Fruit fly (Drosophila melanogaster) whole organism, embryonic: Measurements from ENCODE around the gene Ptpmeg2.

Experiments used
- Aef1 ChIP-seq: fragments of 200-800 bp; sonication (Bioruptor generic); IDR thresholded peaks from 3 replicates; pipeline ENCODE4 v1.3.6; 2022; ENCODE audit warnings: missing biosample characterization, missing genetic modification characterization
- CG10565 ChIP-seq: fragments of 200-800 bp; sonication (Bioruptor generic); optimal IDR thresholded peaks from 3 replicates; lab custom pipeline; 2016; ENCODE audit warnings: missing biosample characterization, mild to moderate bottlenecking, missing genetic modification characterization
- CG11093 ChIP-seq: fragments of 200-800 bp; sonication (Bioruptor generic); IDR thresholded peaks from 3 replicates; pipeline ENCODE4 v1.3.6; 2022; ENCODE audit warnings: missing biosample characterization, missing genetic modification characterization
- CG11247 ChIP-seq: fragments of 200-800 bp; sonication (Bioruptor generic); IDR thresholded peaks from 2 replicates; pipeline ENCODE4 v1.3.6; 2022; ENCODE audit warnings: missing biosample characterization, missing genetic modification characterization
- CG11504 ChIP-seq: fragments of 200-800 bp; sonication (Bioruptor generic); optimal IDR thresholded peaks from 3 replicates; lab custom pipeline; 2019; ENCODE audit warnings: missing biosample characterization, mild to moderate bottlenecking, missing genetic modification characterization, moderate library complexity
- CG12071 ChIP-seq: fragments of 200-800 bp; sonication (Bioruptor generic); optimal IDR thresholded peaks from 3 replicates; lab custom pipeline; 2018; ENCODE audit warnings: missing biosample characterization, mild to moderate bottlenecking, missing genetic modification characterization
- CG12104 ChIP-seq: fragments of 200-800 bp; sonication (Bioruptor generic); optimal IDR thresholded peaks from 3 replicates; lab custom pipeline; 2016; ENCODE audit warnings: missing biosample characterization, missing genetic modification characterization
- CG12659 ChIP-seq: fragments of 200-800 bp; sonication (Bioruptor generic); optimal IDR thresholded peaks from 3 replicates; lab custom pipeline; 2017; ENCODE audit warnings: mild to moderate bottlenecking, missing biosample characterization, missing genetic modification reagents, missing genetic modification characterization
- CG12769 ChIP-seq: fragments of 200-800 bp; sonication (Bioruptor generic); optimal IDR thresholded peaks from 2 replicates; lab custom pipeline; 2019; ENCODE audit warnings: missing biosample characterization, mild to moderate bottlenecking, missing genetic modification characterization, moderate library complexity
- CG14860 ChIP-seq: fragments of 200-800 bp; sonication (Bioruptor generic); IDR thresholded peaks from 3 replicates; pipeline ENCODE4 v1.3.6; 2022; ENCODE audit warnings: missing biosample characterization, missing genetic modification characterization; ENCODE audit not compliant: partially characterized antibody
- CG15269 ChIP-seq: fragments of 200-800 bp; sonication (Bioruptor generic); optimal IDR thresholded peaks from 2 replicates; lab custom pipeline; 2018; ENCODE audit warnings: missing biosample characterization, mild to moderate bottlenecking, missing genetic modification characterization, moderate library complexity
- CG15601 ChIP-seq: fragments of 200-800 bp; sonication (Bioruptor generic); optimal IDR thresholded peaks from 3 replicates; lab custom pipeline; 2019; ENCODE audit warnings: missing biosample characterization, mild to moderate bottlenecking, missing genetic modification characterization, moderate library complexity
- CG16779 ChIP-seq: fragments of 200-800 bp; sonication (Bioruptor generic); IDR thresholded peaks from 2 replicates; pipeline ENCODE4 v1.3.6; 2022; ENCODE audit warnings: missing biosample characterization, missing genetic modification characterization
- CG1792 ChIP-seq: fragments of 200-800 bp; sonication (Bioruptor generic); optimal IDR thresholded peaks from 2 replicates; lab custom pipeline; 2016; ENCODE audit warnings: missing biosample characterization, missing genetic modification characterization
- CG1832 ChIP-seq: fragments of 200-800 bp; sonication (Bioruptor generic); optimal IDR thresholded peaks from 2 replicates; lab custom pipeline; 2017; ENCODE audit warnings: missing biosample characterization, mild to moderate bottlenecking, missing genetic modification characterization, inconsistent platforms
- CG2889 ChIP-seq: fragments of 200-800 bp; sonication (Bioruptor generic); IDR thresholded peaks from 3 replicates; pipeline ENCODE4 v1.3.6; 2022; ENCODE audit warnings: missing biosample characterization, missing genetic modification characterization
- CG30403 ChIP-seq: fragments of 200-800 bp; sonication (Bioruptor generic); optimal IDR thresholded peaks from 3 replicates; lab custom pipeline; 2016; ENCODE audit warnings: missing biosample characterization, missing genetic modification characterization
- CG3065 ChIP-seq: fragments of 200-800 bp; sonication (Bioruptor generic); optimal IDR thresholded peaks from 2 replicates; lab custom pipeline; 2016; ENCODE audit warnings: missing biosample characterization, missing genetic modification characterization
- CG3163 ChIP-seq: fragments of 200-800 bp; sonication (Bioruptor generic); optimal IDR thresholded peaks from 3 replicates; lab custom pipeline; 2016; ENCODE audit warnings: missing biosample characterization, missing genetic modification characterization
- CG32532 ChIP-seq: fragments of 200-800 bp; sonication (Bioruptor generic); IDR thresholded peaks from 2 replicates; pipeline ENCODE4 v1.3.6; 2022; ENCODE audit warnings: missing biosample characterization, missing genetic modification characterization
- CG3995 ChIP-seq: fragments of 200-800 bp; sonication (Bioruptor generic); optimal IDR thresholded peaks from 3 replicates; lab custom pipeline; 2016; ENCODE audit warnings: missing biosample characterization, missing genetic modification characterization
- CG4404 ChIP-seq: fragments of 200-800 bp; sonication (Bioruptor generic); IDR thresholded peaks from 2 replicates; pipeline ENCODE4 v1.3.6; 2022; ENCODE audit warnings: missing biosample characterization, missing genetic modification characterization
- CG7271 ChIP-seq: fragments of 200-800 bp; sonication (Bioruptor generic); optimal IDR thresholded peaks from 2 replicates; lab custom pipeline; 2018; ENCODE audit warnings: missing biosample characterization, mild to moderate bottlenecking, missing genetic modification characterization, moderate library complexity
- CG7372 ChIP-seq: fragments of 200-800 bp; sonication (Bioruptor generic); IDR thresholded peaks from 2 replicates; pipeline ENCODE4 v1.3.6; 2022; ENCODE audit warnings: missing biosample characterization, missing genetic modification characterization
- CG9932 ChIP-seq: fragments of 200-800 bp; sonication (Bioruptor generic); IDR thresholded peaks from 2 replicates; pipeline ENCODE4 v1.3.6; 2022; ENCODE audit warnings: missing biosample characterization, missing genetic modification characterization
- D19A ChIP-seq: fragments of 200-800 bp; optimal IDR thresholded peaks from 3 replicates; lab custom pipeline; 2019; ENCODE audit warnings: missing biosample characterization, mild to moderate bottlenecking, missing genetic modification characterization, moderate library complexity
- Dek ChIP-seq: fragments of 200-800 bp; sonication (Bioruptor generic); optimal IDR thresholded peaks from 3 replicates; lab custom pipeline; 2019; ENCODE audit warnings: missing biosample characterization, mild to moderate bottlenecking, missing genetic modification characterization, moderate library complexity
- Dip3 ChIP-seq: fragments of 200-800 bp; sonication (Bioruptor generic); optimal IDR thresholded peaks from 3 replicates; lab custom pipeline; 2016; ENCODE audit warnings: missing biosample characterization, missing genetic modification characterization
- E2f1 ChIP-seq: fragments of 200-800 bp; sonication (Bioruptor generic); IDR thresholded peaks from 2 replicates; pipeline ENCODE4 v1.3.6; 2022; ENCODE audit warnings: missing biosample characterization, missing genetic modification characterization
- Ets65A ChIP-seq: fragments of 200-800 bp; sonication (Bioruptor generic); peaks from one replicate; lab custom pipeline; 2016; ENCODE audit warnings: missing biosample characterization, missing genetic modification characterization
- Gug ChIP-seq: fragments of 200-800 bp; sonication (Bioruptor generic); IDR thresholded peaks from 4 replicates; pipeline ENCODE4 v1.3.6; 2022; ENCODE audit warnings: missing biosample characterization, missing genetic modification characterization
- H15 ChIP-seq: fragments of 200-800 bp; sonication (Bioruptor generic); IDR thresholded peaks from 3 replicates; pipeline ENCODE4 v1.3.6; 2022; ENCODE audit warnings: missing biosample characterization, missing genetic modification characterization
- HLH4C ChIP-seq: fragments of 200-800 bp; sonication (Bioruptor generic); IDR thresholded peaks from 3 replicates; pipeline ENCODE4 v1.3.6; 2022; ENCODE audit warnings: missing biosample characterization, missing genetic modification characterization; ENCODE audit not compliant: partially characterized antibody
- Kr ChIP-seq: fragments of 200-800 bp; sonication (Bioruptor generic); optimal IDR thresholded peaks from 2 replicates; lab custom pipeline; 2017; ENCODE audit warnings: missing biosample characterization, mild to moderate bottlenecking, missing genetic modification characterization
- MBD-R2 ChIP-seq: fragments of 200-800 bp; sonication (Bioruptor generic); IDR thresholded peaks from 2 replicates; pipeline ENCODE4 v1.3.6; 2022; ENCODE audit warnings: missing biosample characterization, missing genetic modification characterization
- abd-A ChIP-seq: fragments of 200-800 bp; sonication (Bioruptor generic); optimal IDR thresholded peaks from 3 replicates; lab custom pipeline; 2019; ENCODE audit warnings: missing biosample characterization, mild to moderate bottlenecking, missing genetic modification characterization, moderate library complexity
- az2 ChIP-seq: fragments of 200-800 bp; sonication (Bioruptor generic); optimal IDR thresholded peaks from 3 replicates; lab custom pipeline; 2016; ENCODE audit warnings: missing biosample characterization, missing genetic modification characterization
- bbx ChIP-seq: fragments of 200-800 bp; sonication (Bioruptor generic); IDR thresholded peaks from 2 replicates; pipeline ENCODE4 v1.3.6; 2022; ENCODE audit warnings: missing biosample characterization, missing genetic modification characterization; ENCODE audit not compliant: partially characterized antibody
- bcd ChIP-seq: fragments of 200-800 bp; sonication (Bioruptor generic); optimal IDR thresholded peaks from 2 replicates; lab custom pipeline; 2017; ENCODE audit warnings: missing biosample characterization, mild to moderate bottlenecking, missing genetic modification characterization
- bowl ChIP-seq: fragments of 200-800 bp; sonication (Bioruptor generic); IDR thresholded peaks from 2 replicates; pipeline ENCODE4 v1.3.6; 2022; ENCODE audit warnings: missing biosample characterization, missing genetic modification characterization
- dati ChIP-seq: fragments of 200-800 bp; sonication (Bioruptor generic); IDR thresholded peaks from 2 replicates; pipeline ENCODE4 v1.3.6; 2022; ENCODE audit warnings: missing biosample characterization, missing genetic modification characterization
- ems ChIP-seq: fragments of 200-800 bp; sonication (Bioruptor generic); optimal IDR thresholded peaks from 3 replicates; lab custom pipeline; 2016; ENCODE audit warnings: missing biosample characterization, missing genetic modification characterization
- gem ChIP-seq: fragments of 200-800 bp; sonication (Bioruptor generic); optimal IDR thresholded peaks from 2 replicates; lab custom pipeline; 2019; ENCODE audit warnings: missing biosample characterization, mild to moderate bottlenecking, missing genetic modification characterization, moderate library complexity
- gfzf ChIP-seq: fragments of 200-800 bp; sonication (Bioruptor generic); optimal IDR thresholded peaks from 2 replicates; lab custom pipeline; 2016; ENCODE audit warnings: missing biosample characterization, mild to moderate bottlenecking, missing genetic modification characterization, moderate library complexity
- insv ChIP-seq, 2 experiments: fragments of 200-800 bp; sonication (Bioruptor generic); optimal IDR thresholded peaks; 3 replicates each; lab custom pipeline; 2016 to 2018; ENCODE audit warnings: missing biosample characterization in 2 of 2, missing genetic modification characterization in 2 of 2
- nmo ChIP-seq: fragments of 200-800 bp; sonication (Bioruptor generic); optimal IDR thresholded peaks from 2 replicates; lab custom pipeline; 2018; ENCODE audit warnings: missing biosample characterization, mild to moderate bottlenecking, missing genetic modification characterization, moderate library complexity
- oc ChIP-seq: fragments of 200-800 bp; sonication (Bioruptor generic); optimal IDR thresholded peaks from 2 replicates; lab custom pipeline; 2018; ENCODE audit warnings: missing biosample characterization, mild to moderate bottlenecking, missing genetic modification characterization, moderate library complexity
- shn ChIP-seq: fragments of 200-800 bp; sonication (Bioruptor generic); optimal IDR thresholded peaks from 3 replicates; lab custom pipeline; 2016; ENCODE audit warnings: missing biosample characterization, missing genetic modification characterization
- sna ChIP-seq: fragments of 200-800 bp; sonication (Bioruptor generic); IDR thresholded peaks from 2 replicates; pipeline ENCODE4 v1.3.6; 2022; ENCODE audit warnings: missing biosample characterization, missing genetic modification characterization; ENCODE audit not compliant: partially characterized antibody
- stwl ChIP-seq: fragments of 200-800 bp; sonication (Bioruptor generic); optimal IDR thresholded peaks from 3 replicates; lab custom pipeline; 2018; ENCODE audit warnings: missing biosample characterization, mild to moderate bottlenecking, missing genetic modification characterization, moderate library complexity
- trem ChIP-seq: fragments of 200-800 bp; optimal IDR thresholded peaks from 3 replicates; lab custom pipeline; 2019; ENCODE audit warnings: missing biosample characterization, mild to moderate bottlenecking, missing genetic modification characterization, moderate library complexity

Ptpmeg2 gene

dm6 chrX:9640690-9641149 is 18.2 kb downstream of the Ptpmeg2 start (continued):
- no peak for TF ChIP-seq sna
- peak; percentile 81 for TF ChIP-seq CG3995 (GFP tag; lab: Kevin White, UChicago)
- peak; percentile 93 for TF ChIP-seq CG9932 (GFP tag; lab: Robert Waterston, UW)
- TF ChIP-seq bcd, result peak; percentile 96
- peak; percentile 33 to 82 for TF ChIP-seq insv (GFP tag; optimal IDR thresholded peaks at IDR 0.05; lab: Kevin White, UChicago)
- TF ChIP-seq CG1792 (GFP tag; lab: Kevin White, UChicago), result peak; percentile 93
- TF ChIP-seq CG3065, result peak; percentile 67
- TF ChIP-seq CG12769, result peak; percentile 99
- TF ChIP-seq gem (tag; lab: Kevin White, UChicago), result peak; percentile 98
- peak; percentile 12 for TF ChIP-seq stwl (tag; lab: Kevin White, UChicago)
- TF ChIP-seq Kr (GFP tag; lab: Kevin White, UChicago), result no peak
- TF ChIP-seq Dip3, result peak; percentile 97
- TF ChIP-seq Ets65A (GFP tag; lab: Kevin White, UChicago), result peak; percentile 98
- no peak for TF ChIP-seq CG3163 (GFP tag; lab: Kevin White, UChicago)
- no peak for TF ChIP-seq CG1832 (GFP tag; lab: Kevin White, UChicago)
- peak; percentile 95 for TF ChIP-seq oc
- peak; percentile 90 for TF ChIP-seq CG11247
- TF ChIP-seq Dek (tag; lab: Kevin White, UChicago), result peak; percentile 98
- TF ChIP-seq bbx (GFP tag; lab: Robert Waterston, UW), result no peak
- TF ChIP-seq E2f1 (GFP tag; lab: Robert Waterston, UW), result peak; percentile 91
- peak; percentile 92 for TF ChIP-seq az2
- peak; percentile 97 for TF ChIP-seq CG12104
- TF ChIP-seq HLH4C (GFP tag; lab: Robert Waterston, UW), result no peak
- peak; percentile 91 for TF ChIP-seq trem (tag; lab: Kevin White, UChicago)
- TF ChIP-seq nmo (GFP tag; lab: Kevin White, UChicago), result peak; percentile 96
- peak; percentile 14 for TF ChIP-seq gfzf (GFP tag; lab: Kevin White, UChicago)
- peak; percentile 99 for TF ChIP-seq CG12071 (GFP tag; lab: Kevin White, UChicago)
- TF ChIP-seq CG15269 (tag; lab: Kevin White, UChicago), result peak; percentile 99
- peak; percentile 97 for TF ChIP-seq CG32532 (GFP tag; lab: Robert Waterston, UW)
- peak; percentile 68 for TF ChIP-seq CG10565 (GFP tag; lab: Kevin White, UChicago)
- peak; percentile 90 for TF ChIP-seq H15 (GFP tag; lab: Robert Waterston, UW)
- TF ChIP-seq Aef1, result peak; percentile 89
- peak; percentile 72; the same call in 3 of the 4 replicates for TF ChIP-seq Gug (GFP tag; lab: Robert Waterston, UW)
- TF ChIP-seq CG2889 (GFP tag; lab: Robert Waterston, UW), result peak; percentile 90
- TF ChIP-seq CG30403 (GFP tag; lab: Kevin White, UChicago), result peak; percentile 96
- peak; percentile 89 for TF ChIP-seq abd-A (tag; lab: Kevin White, UChicago)
- TF ChIP-seq CG12659, result peak; percentile 98
- peak; percentile 94 for TF ChIP-seq CG15601 (tag; lab: Kevin White, UChicago)
- TF ChIP-seq dati (GFP tag; lab: Robert Waterston, UW), result peak; percentile 84; the same call in 1 of the 2 replicates
- peak; percentile 68; the same call in 2 of the 3 replicates for TF ChIP-seq CG11093 (GFP tag; lab: Robert Waterston, UW)
- TF ChIP-seq ems (GFP tag; lab: Kevin White, UChicago), result peak; percentile 96
- TF ChIP-seq MBD-R2 (GFP tag; lab: Robert Waterston, UW), result peak; percentile 94
- peak; percentile 96 for TF ChIP-seq CG11504 (tag; lab: Kevin White, UChicago)
- no peak for TF ChIP-seq CG14860 (GFP tag; lab: Robert Waterston, UW)
- peak; percentile 98 for TF ChIP-seq CG7372 (GFP tag; lab: Robert Waterston, UW)
- TF ChIP-seq CG7271 (tag; lab: Kevin White, UChicago), result peak; percentile 59
- peak; percentile 80 for TF ChIP-seq shn
- TF ChIP-seq bowl (GFP tag; lab: Robert Waterston, UW), result peak; percentile 90
- peak; percentile 94 for TF ChIP-seq D19A (tag; lab: Kevin White, UChicago)
- peak; percentile 59 for TF ChIP-seq CG4404 (GFP tag; lab: Robert Waterston, UW)
- TF ChIP-seq CG16779, result peak; percentile 93
